Worm (Caenorhabditis elegans) whole organism, L1 larva: ENCODE data around the gene PDB1.1.

Experiments used
- C16A3.4 ChIP-seq: fragments of 150-350 bp; optimal IDR thresholded peaks from 2 replicates; lab custom pipeline; 2014; ENCODE audit warnings: missing biosample characterization, missing genetic modification characterization
- C34B4.2 ChIP-seq: sonication (generic microtip); optimal IDR thresholded peaks from 2 replicates; lab custom pipeline; 2017; ENCODE audit warnings: mild to moderate bottlenecking, missing genetic modification characterization, missing compliant biosample characterization
- Y116A8C.19 ChIP-seq: sonication (generic microtip); optimal IDR thresholded peaks from 2 replicates; lab custom pipeline; 2016; ENCODE audit warnings: missing compliant biosample characterization, missing genetic modification characterization, borderline replicate concordance
- ama-1 ChIP-seq: fragments of 150-350 bp; optimal IDR thresholded peaks from 2 replicates; lab custom pipeline; 2014
- blmp-1 ChIP-seq: fragments of 150-350 bp; optimal IDR thresholded peaks from 2 replicates; lab custom pipeline; 2014; ENCODE audit warnings: missing biosample characterization, missing genetic modification characterization
- ceh-8 ChIP-seq: fragments of 200-800 bp; sonication (Bioruptor generic); optimal IDR thresholded peaks from 2 replicates; lab custom pipeline; 2018; ENCODE audit warnings: mild to moderate bottlenecking, missing genetic modification characterization, moderate library complexity, missing compliant biosample characterization
- ceh-82 ChIP-seq, 3 experiments: fragments of 150-350 bp in 1 of 3; sonication (generic microtip) in 2 of 3; optimal IDR thresholded peaks; 2 replicates each; lab custom pipeline; 2014 to 2017; ENCODE audit warnings: missing biosample characterization in 3 of 3, missing genetic modification characterization in 3 of 3
- ceh-88 ChIP-seq: fragments of 200-800 bp; sonication (Bioruptor generic); IDR thresholded peaks from 2 replicates; pipeline ENCODE4 v1.3.6; 2022; ENCODE audit warnings: missing genetic modification characterization, missing compliant biosample characterization
- ces-1 ChIP-seq: fragments of 150-350 bp; optimal IDR thresholded peaks from 2 replicates; lab custom pipeline; 2014; ENCODE audit warnings: missing biosample characterization, missing genetic modification reagents, missing genetic modification characterization
- dpl-1 ChIP-seq, 3 experiments: fragments of 150-350 bp in 2 of 3; sonication (generic microtip) in 1 of 3; optimal IDR thresholded peaks; 2 replicates each; lab custom pipeline; 2014 to 2017; ENCODE audit warnings: missing biosample characterization in 3 of 3, missing genetic modification characterization in 3 of 3, missing genetic modification reagents in 3 of 3
- dsc-1 ChIP-seq: sonication (generic microtip); optimal IDR thresholded peaks from 2 replicates; lab custom pipeline; 2016; ENCODE audit warnings: mild to moderate bottlenecking, missing genetic modification characterization, missing compliant biosample characterization
- efl-1 ChIP-seq, 4 experiments: fragments of 150-350 bp; optimal IDR thresholded peaks in 3 of 4; peaks in 1 of 4; 1 replicate in 1 of 4; 2 replicates in 3 of 4; lab custom pipeline; 2014; ENCODE audit warnings: missing biosample characterization in 2 of 4, missing genetic modification characterization in 2 of 4, missing genetic modification reagents in 2 of 4
- egl-13 ChIP-seq: sonication (generic microtip); optimal IDR thresholded peaks from 2 replicates; lab custom pipeline; 2016; ENCODE audit warnings: missing genotype, missing genetic modification reagents, missing genetic modification characterization, missing compliant biosample characterization
- egl-27 ChIP-seq, 2 experiments: fragments of 150-350 bp in 1 of 2; sonication (generic microtip); optimal IDR thresholded peaks; 3 replicates each; lab custom pipeline; 2017 to 2018; ENCODE audit warnings: missing biosample characterization in 2 of 2, missing genetic modification characterization in 2 of 2, missing genetic modification reagents in 2 of 2
- elt-2 ChIP-seq: sonication (generic microtip); optimal IDR thresholded peaks from 2 replicates; lab custom pipeline; 2016; ENCODE audit warnings: missing genetic modification characterization, mild to moderate bottlenecking, inconsistent platforms, missing compliant biosample characterization, missing genetic modification reagents
- elt-3 ChIP-seq, 6 experiments: fragments of 150-350 bp in 1 of 6; sonication (generic microtip); optimal IDR thresholded peaks; 2 replicates each; lab custom pipeline; 2017 to 2018; ENCODE audit warnings: missing biosample characterization in 6 of 6, missing genetic modification characterization in 6 of 6, inconsistent platforms in 1 of 6
- fkh-10 ChIP-seq: sonication (generic microtip); optimal IDR thresholded peaks from 2 replicates; lab custom pipeline; 2017; ENCODE audit warnings: missing biosample characterization, missing genetic modification reagents, missing genetic modification characterization
- fkh-4 ChIP-seq: sonication (generic microtip); optimal IDR thresholded peaks from 2 replicates; lab custom pipeline; 2016; ENCODE audit warnings: missing compliant biosample characterization, missing genetic modification characterization, borderline replicate concordance
- fos-1 ChIP-seq: fragments of 150-350 bp; optimal IDR thresholded peaks from 2 replicates; lab custom pipeline; 2014; ENCODE audit warnings: missing biosample characterization, missing genetic modification characterization
- hlh-4 ChIP-seq: sonication (generic microtip); optimal IDR thresholded peaks from 2 replicates; lab custom pipeline; 2016; ENCODE audit warnings: mild to moderate bottlenecking, missing genetic modification characterization, missing compliant biosample characterization
- lin-13 ChIP-seq: fragments of 150-350 bp; optimal IDR thresholded peaks from 2 replicates; lab custom pipeline; 2014; ENCODE audit warnings: missing biosample characterization, missing genetic modification reagents, missing genetic modification characterization
- lin-14 ChIP-seq: fragments of 200-800 bp; sonication (Bioruptor generic); optimal IDR thresholded peaks from 2 replicates; lab custom pipeline; 2018; ENCODE audit warnings: mild to moderate bottlenecking, missing genetic modification characterization, moderate library complexity, missing compliant biosample characterization
- lin-15B ChIP-seq: fragments of 150-350 bp; sonication (generic microtip); optimal IDR thresholded peaks from 3 replicates; lab custom pipeline; 2014; ENCODE audit warnings: missing biosample characterization, missing genetic modification characterization
- lin-39 ChIP-seq: fragments of 150-350 bp; optimal IDR thresholded peaks from 2 replicates; lab custom pipeline; 2014; ENCODE audit warnings: missing biosample characterization, missing genetic modification reagents, missing genetic modification characterization
- lir-3 ChIP-seq: sonication (generic microtip); optimal IDR thresholded peaks from 2 replicates; lab custom pipeline; 2016; ENCODE audit warnings: mild to moderate bottlenecking, missing genetic modification characterization, moderate library complexity, missing compliant biosample characterization; ENCODE audit not compliant: poor library complexity
- lsy-2 ChIP-seq, 2 experiments: fragments of 150-350 bp; optimal IDR thresholded peaks; 2 replicates each; lab custom pipeline; 2014; ENCODE audit warnings: missing biosample characterization in 2 of 2, missing genetic modification characterization in 2 of 2
- mab-9 ChIP-seq: fragments of 200-800 bp; sonication (Bioruptor generic); IDR thresholded peaks from 2 replicates; pipeline ENCODE4 v1.3.6; 2022; ENCODE audit warnings: missing genetic modification reagents, missing genetic modification characterization, missing compliant biosample characterization
- mef-2 ChIP-seq: fragments of 150-350 bp; optimal IDR thresholded peaks from 2 replicates; lab custom pipeline; 2014; ENCODE audit warnings: missing biosample characterization, missing genetic modification characterization
- mep-1 ChIP-seq: fragments of 150-350 bp; optimal IDR thresholded peaks from 2 replicates; lab custom pipeline; 2014; ENCODE audit warnings: missing biosample characterization, missing genetic modification characterization
- nhr-12 ChIP-seq: sonication (generic microtip); optimal IDR thresholded peaks from 2 replicates; lab custom pipeline; 2017; ENCODE audit warnings: missing biosample characterization, missing genetic modification characterization
- nhr-19 ChIP-seq: fragments of 200-800 bp; sonication (Bioruptor generic); conservative IDR thresholded peaks from 2 replicates; pipeline ENCODE4 v1.3.6; 2022; ENCODE audit warnings: missing genetic modification characterization, missing compliant biosample characterization
- nhr-20 ChIP-seq: sonication (generic microtip); optimal IDR thresholded peaks from 2 replicates; lab custom pipeline; 2016; ENCODE audit warnings: mild to moderate bottlenecking, missing genetic modification characterization, missing compliant biosample characterization
- nhr-47 ChIP-seq: sonication (generic microtip); optimal IDR thresholded peaks from 2 replicates; lab custom pipeline; 2016; ENCODE audit warnings: mild to moderate bottlenecking, missing genetic modification characterization, moderate library complexity, missing compliant biosample characterization
- nhr-71 ChIP-seq: sonication (generic microtip); optimal IDR thresholded peaks from 2 replicates; lab custom pipeline; 2016; ENCODE audit warnings: mild to moderate bottlenecking, missing genetic modification characterization, moderate library complexity, missing compliant biosample characterization
- nhr-85 ChIP-seq: sonication (generic microtip); peaks from one replicate; lab custom pipeline; 2016; ENCODE audit warnings: missing genetic modification characterization, inconsistent platforms, missing compliant biosample characterization
- nhr-90 ChIP-seq: sonication (generic microtip); optimal IDR thresholded peaks from 2 replicates; lab custom pipeline; 2016; ENCODE audit warnings: mild to moderate bottlenecking, missing genetic modification characterization, missing compliant biosample characterization; ENCODE audit not compliant: poor library complexity
- pqm-1 ChIP-seq: sonication (generic microtip); optimal IDR thresholded peaks from 3 replicates; lab custom pipeline; 2017; ENCODE audit warnings: missing biosample characterization, missing genetic modification characterization
- rnt-1 ChIP-seq: sonication (generic microtip); optimal IDR thresholded peaks from 2 replicates; lab custom pipeline; 2016; ENCODE audit warnings: mild to moderate bottlenecking, missing genetic modification characterization, moderate library complexity, missing compliant biosample characterization
- snu-23 ChIP-seq: sonication (generic microtip); optimal IDR thresholded peaks from 2 replicates; lab custom pipeline; 2016; ENCODE audit warnings: missing genetic modification characterization, missing compliant biosample characterization
- tbx-2 ChIP-seq: sonication (generic microtip); optimal IDR thresholded peaks from 2 replicates; lab custom pipeline; 2016; ENCODE audit warnings: missing genetic modification characterization, missing compliant biosample characterization
- unc-130 ChIP-seq: fragments of 150-350 bp; optimal IDR thresholded peaks from 2 replicates; lab custom pipeline; 2017; ENCODE audit warnings: missing biosample characterization, missing genetic modification characterization, inconsistent platforms
- unc-62 ChIP-seq: fragments of 150-350 bp; optimal IDR thresholded peaks from 2 replicates; lab custom pipeline; 2014; ENCODE audit warnings: missing biosample characterization, missing genetic modification reagents, missing genetic modification characterization
- unc-98 ChIP-seq: fragments of 200-800 bp; sonication (Bioruptor generic); IDR thresholded peaks from 2 replicates; pipeline ENCODE4 v1.3.6; 2022; ENCODE audit warnings: missing genetic modification characterization, missing compliant biosample characterization
- vab-15 ChIP-seq: sonication (generic microtip); optimal IDR thresholded peaks from 2 replicates; lab custom pipeline; 2017; ENCODE audit warnings: missing genotype, mild to moderate bottlenecking, missing genetic modification characterization, missing compliant biosample characterization
- ztf-11 ChIP-seq, 2 experiments: sonication (generic microtip); optimal IDR thresholded peaks; 2 replicates each; lab custom pipeline; 2016 to 2017; ENCODE audit warnings: missing genetic modification characterization in 2 of 2, missing biosample characterization in 1 of 2, missing compliant biosample characterization in 1 of 2

PDB1.1 gene

ce11 chrX:7590756-7591155, 31.9 kb upstream of the PDB1.1 start:
- peak; percentile 27 for TF ChIP-seq nhr-90
- no peak for TF ChIP-seq vab-15 (tag; lab: Kevin White, UChicago)
- TF ChIP-seq unc-98: no peak
- no peak for TF ChIP-seq rnt-1 (tag; lab: Kevin White, UChicago)
- TF ChIP-seq ces-1 (GFP tag; lab: Kevin White, UChicago): no peak
- TF ChIP-seq nhr-19 (GFP tag; lab: Robert Waterston, UW): 0 out of 2 replicates have a peak, but pooled peaks have one; percentile 4
- no peak for TF ChIP-seq fos-1 (tag; lab: Kevin White, UChicago)
- TF ChIP-seq snu-23 (GFP tag; lab: Kevin White, UChicago): peak; percentile 49
- TF ChIP-seq mef-2 (tag; lab: Kevin White, UChicago): no peak
- no peak for TF ChIP-seq mab-9
- no peak for TF ChIP-seq lin-15B (tag; lab: Kevin White, UChicago)
- no peak for TF ChIP-seq egl-27 (tag; optimal IDR thresholded peaks at IDR 0.05; lab: Kevin White, UChicago)
- TF ChIP-seq C16A3.4 (tag; lab: Kevin White, UChicago): no peak
- TF ChIP-seq lir-3 (tag; lab: Kevin White, UChicago): no peak
- no peak for TF ChIP-seq egl-13 (tag; lab: Kevin White, UChicago)
- TF ChIP-seq lin-14 (GFP tag; lab: Kevin White, UChicago): peak; percentile 78
- peak; percentile 36 for TF ChIP-seq nhr-20 (tag; lab: Kevin White, UChicago)
- TF ChIP-seq dsc-1 (tag; lab: Kevin White, UChicago): no peak
- no peak for TF ChIP-seq ceh-82 (tag; optimal IDR thresholded peaks at IDR 0.05; lab: Kevin White, UChicago)
- TF ChIP-seq unc-130 (tag; lab: Kevin White, UChicago): no peak
- TF ChIP-seq nhr-47: no peak
- no peak for TF ChIP-seq ztf-11 (tag; optimal IDR thresholded peaks at IDR 0.05; lab: Kevin White, UChicago)
- no peak for TF ChIP-seq Y116A8C.19
- peak; percentile 4 for TF ChIP-seq mep-1 (tag; lab: Kevin White, UChicago)
- no peak for TF ChIP-seq pqm-1 (tag; lab: Kevin White, UChicago)
- TF ChIP-seq dpl-1 (GFP tag; optimal IDR thresholded peaks at IDR 0.05; lab: Kevin White, UChicago): no peak
- TF ChIP-seq nhr-85: peak; percentile 75
- no peak for TF ChIP-seq fkh-10 (GFP tag; lab: Kevin White, UChicago)
- peak; percentile 48 for TF ChIP-seq tbx-2
- TF ChIP-seq ceh-88: no peak
- peak; percentile 87 for TF ChIP-seq blmp-1
- peak in 1 of 2 experiments; percentile 39 for TF ChIP-seq lsy-2 (tag; optimal IDR thresholded peaks at IDR 0.05; lab: Kevin White, UChicago)
- no peak for TF ChIP-seq C34B4.2 (tag; lab: Kevin White, UChicago)
- TF ChIP-seq nhr-12 (tag; lab: Kevin White, UChicago): no peak
- peak in 5 of 6 experiments; percentile 13 to 57 (median 50) for TF ChIP-seq elt-3 (tag; optimal IDR thresholded peaks at IDR 0.05; lab: Kevin White, UChicago)
- TF ChIP-seq unc-62 (GFP tag; lab: Kevin White, UChicago): no peak
- peak; percentile 55 for TF ChIP-seq nhr-71 (tag; lab: Kevin White, UChicago)
- no peak for TF ChIP-seq fkh-4
- TF ChIP-seq ceh-8 (GFP tag; lab: Kevin White, UChicago): no peak
- TF ChIP-seq efl-1 (optimal IDR thresholded peaks at IDR 0.05; lab: Kevin White, UChicago): no peak
- TF ChIP-seq efl-1 (GFP tag; optimal IDR thresholded peaks at IDR 0.05 in 1 of 2; lab: Kevin White, UChicago): no peak

DNA sequence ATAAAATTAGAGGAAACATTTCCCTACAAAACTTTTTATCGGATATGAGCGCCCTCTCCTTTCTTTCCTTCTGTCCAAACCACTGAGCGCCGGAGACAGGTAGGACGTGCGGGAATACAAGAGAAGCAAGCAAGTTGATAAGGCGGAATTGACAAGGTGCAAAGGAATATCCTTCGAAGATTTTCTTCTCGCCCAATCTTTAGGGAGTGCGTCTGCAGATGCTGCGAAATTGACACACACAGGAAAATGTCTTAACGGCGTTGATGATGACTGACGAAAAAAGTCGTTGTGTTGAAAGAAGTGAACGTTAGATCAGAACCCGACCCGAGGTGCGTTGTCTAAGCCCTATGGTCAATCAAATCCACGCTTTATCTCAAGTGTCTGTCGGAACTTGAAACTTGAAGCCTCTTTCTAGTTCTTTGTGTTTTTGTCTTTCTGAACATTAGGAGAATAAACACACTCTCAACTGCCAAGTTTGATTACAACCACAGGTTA, 28.9 kb upstream of the PDB1.1 start:
- no peak for TF ChIP-seq elt-2 (tag; lab: Kevin White, UChicago)
- TF ChIP-seq blmp-1: peak; percentile 69
- no peak for TF ChIP-seq unc-130 (tag; lab: Kevin White, UChicago)
- no peak for TF ChIP-seq mef-2 (tag; lab: Kevin White, UChicago)
- TF ChIP-seq hlh-4 (tag; lab: Kevin White, UChicago): no peak
- TF ChIP-seq lin-13 (GFP tag; lab: Kevin White, UChicago): no peak
- no peak for TF ChIP-seq dpl-1 (GFP tag; optimal IDR thresholded peaks at IDR 0.05; lab: Kevin White, UChicago)
- TF ChIP-seq fos-1 (tag; lab: Kevin White, UChicago): no peak
- no peak for TF ChIP-seq ama-1 (lab: Kevin White, UChicago)
- no peak for TF ChIP-seq unc-62 (GFP tag; lab: Kevin White, UChicago)
- TF ChIP-seq lin-39 (tag; lab: Kevin White, UChicago): no peak
- TF ChIP-seq nhr-12 (tag; lab: Kevin White, UChicago): no peak
- no peak for TF ChIP-seq fkh-10 (GFP tag; lab: Kevin White, UChicago)
- no peak for TF ChIP-seq mab-9
- no peak for TF ChIP-seq unc-98
- TF ChIP-seq dsc-1 (tag; lab: Kevin White, UChicago): no peak
- TF ChIP-seq elt-3 (tag; optimal IDR thresholded peaks at IDR 0.05; lab: Kevin White, UChicago): peak in 1 of 6 experiments; percentile 22
